Worm (Caenorhabditis elegans) whole organism, L4 larva: Measurements from ENCODE around the gene Y50D4A.6.

Source experiments
- aha-1 ChIP-seq: fragments of 150-350 bp; peaks from one replicate; lab custom pipeline; 2014; ENCODE audit warnings: missing biosample characterization, missing genetic modification characterization
- ces-1 ChIP-seq: fragments of 150-350 bp; sonication (generic microtip); optimal IDR thresholded peaks from 4 replicates; lab custom pipeline; 2014; ENCODE audit warnings: missing biosample characterization, missing genetic modification reagents, missing genetic modification characterization
- fkh-10 ChIP-seq: fragments of 150-350 bp; optimal IDR thresholded peaks from 2 replicates; lab custom pipeline; 2014; ENCODE audit warnings: missing biosample characterization, missing genetic modification reagents, missing genetic modification characterization
- nhr-6 ChIP-seq: fragments of 150-350 bp; optimal IDR thresholded peaks from 2 replicates; lab custom pipeline; 2014; ENCODE audit warnings: missing biosample characterization, missing genetic modification characterization
- rbr-2 ChIP-seq: sonication (generic microtip); optimal IDR thresholded peaks from 2 replicates; lab custom pipeline; 2016; ENCODE audit warnings: missing genotype, missing genetic modification characterization, missing compliant biosample characterization

The Y50D4A.6 gene

DNA sequence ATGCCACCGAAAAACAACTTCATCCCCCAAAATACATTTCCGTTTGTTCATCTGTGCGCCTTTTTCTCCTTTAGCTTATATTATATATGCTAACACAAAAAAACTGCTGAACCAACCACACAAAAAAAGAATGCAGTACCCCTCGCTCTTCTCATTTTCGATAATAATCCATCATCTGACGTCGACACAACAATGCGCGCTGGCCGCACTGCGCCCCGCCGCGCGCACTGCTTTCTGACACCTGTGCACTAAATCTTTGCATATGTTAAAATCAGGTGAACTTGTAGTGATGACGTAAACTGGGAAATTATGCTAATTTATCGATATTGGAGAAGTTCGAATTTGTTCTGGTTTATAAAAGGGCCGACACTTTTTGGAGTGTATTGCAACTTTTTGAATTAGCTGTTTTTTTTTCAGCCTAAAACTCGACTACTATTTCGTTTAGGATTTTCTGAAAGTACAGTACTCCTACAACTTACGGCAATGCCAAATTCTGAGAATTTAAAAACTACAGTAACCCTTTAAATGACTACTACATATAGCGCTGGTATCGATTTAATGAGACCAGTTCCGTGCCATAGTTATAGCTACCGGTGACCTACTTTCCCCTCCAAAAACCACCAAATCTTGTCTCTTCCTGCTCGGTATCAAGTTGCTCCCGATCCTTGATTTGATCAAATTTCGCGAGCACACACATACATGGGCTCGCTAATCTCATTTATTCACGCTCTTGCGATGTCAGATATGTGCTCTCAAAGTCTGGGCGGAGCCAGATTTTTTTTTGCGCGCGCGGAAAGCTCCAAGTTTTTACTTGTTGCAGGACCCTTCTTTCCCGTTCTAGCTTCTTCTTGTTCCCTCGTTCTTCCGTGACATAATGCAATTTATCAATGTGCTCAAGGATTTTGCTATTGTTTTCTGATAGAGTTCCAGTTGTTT, 49.1 kb downstream of the Y50D4A.6 start (continued):
- TF ChIP-seq ces-1 (GFP tag; lab: Kevin White, UChicago), result peak; percentile 81
- peak; percentile 27 for TF ChIP-seq aha-1 (tag; lab: Kevin White, UChicago)
- peak; percentile 63 for TF ChIP-seq fkh-10 (GFP tag; lab: Kevin White, UChicago)
- no peak for TF ChIP-seq rbr-2
- no peak for TF ChIP-seq nhr-6
